Worm (Caenorhabditis elegans) whole organism, young adult: ENCODE measurements around the gene ZK1010.2.

Source experiments
- B0019.2 ChIP-seq: fragments of 200-800 bp; sonication (Bioruptor generic); conservative IDR thresholded peaks from 2 replicates; pipeline ENCODE4 v1.3.6; 2022; ENCODE audit warnings: missing genetic modification reagents, missing genetic modification characterization, missing compliant biosample characterization
- B0261.1 ChIP-seq: sonication (generic microtip); optimal IDR thresholded peaks from 2 replicates; lab custom pipeline; 2016; ENCODE audit warnings: mild to moderate bottlenecking, missing genetic modification characterization, moderate library complexity, missing compliant biosample characterization
- F55B11.4 ChIP-seq: sonication (generic microtip); optimal IDR thresholded peaks from 2 replicates; lab custom pipeline; 2016; ENCODE audit warnings: missing compliant biosample characterization, missing genetic modification characterization, borderline replicate concordance; ENCODE audit not compliant: insufficient read depth
- F57A8.1 ChIP-seq: fragments of 200-800 bp; sonication (Bioruptor generic); optimal IDR thresholded peaks from 2 replicates; lab custom pipeline; 2018; ENCODE audit warnings: mild to moderate bottlenecking, missing genetic modification characterization, moderate library complexity, missing compliant biosample characterization
- Y53F4B.3 ChIP-seq: fragments of 200-800 bp; sonication (Bioruptor generic); IDR thresholded peaks from 2 replicates; pipeline ENCODE4 v1.3.6; 2022; ENCODE audit warnings: missing genetic modification reagents, missing genetic modification characterization, missing compliant biosample characterization
- Y56A3A.18 ChIP-seq: fragments of 200-800 bp; sonication (Bioruptor generic); IDR thresholded peaks from 2 replicates; pipeline ENCODE4 v1.3.6; 2022; ENCODE audit warnings: missing genetic modification reagents, missing genetic modification characterization, missing compliant biosample characterization
- Y67H2A.10 ChIP-seq: fragments of 200-800 bp; sonication (Bioruptor generic); conservative IDR thresholded peaks from 2 replicates; pipeline ENCODE4 v1.3.6; 2022; ENCODE audit warnings: missing genetic modification reagents, missing genetic modification characterization, missing compliant biosample characterization
- Y79H2A.3 ChIP-seq: fragments of 200-800 bp; sonication (Bioruptor generic); conservative IDR thresholded peaks from 2 replicates; pipeline ENCODE4 v1.3.6; 2022; ENCODE audit warnings: missing genetic modification reagents, missing genetic modification characterization, missing compliant biosample characterization
- akir-1 ChIP-seq: fragments of 200-800 bp; sonication (Bioruptor generic); optimal IDR thresholded peaks from 2 replicates; lab custom pipeline; 2018; ENCODE audit warnings: mild to moderate bottlenecking, missing genetic modification characterization, moderate library complexity, missing compliant biosample characterization
- atf-7 ChIP-seq: sonication (generic microtip); optimal IDR thresholded peaks from 2 replicates; lab custom pipeline; 2017; ENCODE audit warnings: mild to moderate bottlenecking, missing genetic modification characterization, missing compliant biosample characterization
- athp-1 ChIP-seq: sonication (generic microtip); optimal IDR thresholded peaks from 2 replicates; lab custom pipeline; 2017; ENCODE audit warnings: mild to moderate bottlenecking, missing genetic modification characterization, missing compliant biosample characterization
- attf-5 ChIP-seq: fragments of 200-800 bp; sonication (Bioruptor generic); optimal IDR thresholded peaks from 2 replicates; lab custom pipeline; 2018; ENCODE audit warnings: mild to moderate bottlenecking, missing genetic modification characterization, missing compliant biosample characterization
- bed-2 ChIP-seq: fragments of 200-800 bp; sonication (Bioruptor generic); IDR thresholded peaks from 2 replicates; pipeline ENCODE4 v1.3.6; 2022; ENCODE audit warnings: missing genetic modification reagents, missing genetic modification characterization, missing compliant biosample characterization
- cebp-1 ChIP-seq, 2 experiments: fragments of 200-800 bp in 1 of 2; sonication (Bioruptor generic) in 1 of 2; sonication (generic microtip) in 1 of 2; IDR thresholded peaks in 1 of 2; optimal IDR thresholded peaks in 1 of 2; 2 replicates each; pipeline versions ENCODE4 v1.3.6 to Lab custom; 2017 to 2022; ENCODE audit warnings: missing compliant biosample characterization in 2 of 2, missing genetic modification characterization in 2 of 2, mild to moderate bottlenecking in 1 of 2, missing genetic modification reagents in 1 of 2, moderate library complexity in 1 of 2
- cebp-2 ChIP-seq: fragments of 200-800 bp; sonication (Bioruptor generic); IDR thresholded peaks from 2 replicates; pipeline ENCODE4 v1.3.6; 2022; ENCODE audit warnings: missing genetic modification characterization, missing compliant biosample characterization
- ceh-27 ChIP-seq: fragments of 200-800 bp; sonication (Bioruptor generic); optimal IDR thresholded peaks from 2 replicates; lab custom pipeline; 2018; ENCODE audit warnings: mild to moderate bottlenecking, missing genetic modification characterization, moderate library complexity, missing compliant biosample characterization
- ceh-40 ChIP-seq: fragments of 200-800 bp; sonication (Bioruptor generic); IDR thresholded peaks from 2 replicates; pipeline ENCODE4 v1.3.6; 2022; ENCODE audit warnings: missing genetic modification characterization, missing compliant biosample characterization
- ceh-58 ChIP-seq: fragments of 200-800 bp; sonication (Bioruptor generic); IDR thresholded peaks from 2 replicates; pipeline ENCODE4 v1.3.6; 2022; ENCODE audit warnings: missing genetic modification characterization, missing compliant biosample characterization
- ceh-79 ChIP-seq: sonication (generic microtip); optimal IDR thresholded peaks from 2 replicates; lab custom pipeline; 2017; ENCODE audit warnings: mild to moderate bottlenecking, missing genetic modification characterization, missing compliant biosample characterization
- ceh-91 ChIP-seq: fragments of 200-800 bp; sonication (Bioruptor generic); IDR thresholded peaks from 2 replicates; pipeline ENCODE4 v1.3.6; 2022; ENCODE audit warnings: missing genetic modification reagents, missing genetic modification characterization, missing compliant biosample characterization
- dox-1 ChIP-seq: fragments of 200-800 bp; sonication (Bioruptor generic); IDR thresholded peaks from 2 replicates; pipeline ENCODE4 v1.3.6; 2022; ENCODE audit warnings: missing genetic modification reagents, missing genetic modification characterization, missing compliant biosample characterization
- efl-1 ChIP-seq: fragments of 150-350 bp; optimal IDR thresholded peaks from 2 replicates; lab custom pipeline; 2014; ENCODE audit warnings: missing biosample characterization, missing genetic modification reagents, missing genetic modification characterization
- egl-44 ChIP-seq: fragments of 200-800 bp; sonication (Bioruptor generic); IDR thresholded peaks from 2 replicates; pipeline ENCODE4 v1.3.6; 2022; ENCODE audit warnings: missing genetic modification reagents, missing genetic modification characterization, missing compliant biosample characterization
- ekl-4 ChIP-seq: fragments of 200-800 bp; sonication (Bioruptor generic); IDR thresholded peaks from 2 replicates; pipeline ENCODE4 v1.3.6; 2022; ENCODE audit warnings: missing genetic modification reagents, missing genetic modification characterization, missing compliant biosample characterization
- ets-4 ChIP-seq: fragments of 200-800 bp; sonication (Bioruptor generic); optimal IDR thresholded peaks from 2 replicates; lab custom pipeline; 2018; ENCODE audit warnings: mild to moderate bottlenecking, missing genetic modification characterization, missing compliant biosample characterization
- fkh-3 ChIP-seq: sonication (generic microtip); optimal IDR thresholded peaks from 2 replicates; lab custom pipeline; 2016; ENCODE audit warnings: mild to moderate bottlenecking, missing genetic modification characterization, missing compliant biosample characterization
- him-1 ChIP-seq: sonication (generic microtip); optimal IDR thresholded peaks from 2 replicates; lab custom pipeline; 2016; ENCODE audit warnings: missing genotype, missing genetic modification reagents, missing genetic modification characterization, missing compliant biosample characterization
- hlh-12 ChIP-seq: sonication (generic microtip); optimal IDR thresholded peaks from 2 replicates; lab custom pipeline; 2016; ENCODE audit warnings: missing genetic modification characterization, missing compliant biosample characterization
- hlh-26 ChIP-seq: fragments of 200-800 bp; sonication (Bioruptor generic); conservative IDR thresholded peaks from 2 replicates; pipeline ENCODE4 v1.3.6; 2022; ENCODE audit warnings: missing genetic modification reagents, missing genetic modification characterization, missing compliant biosample characterization
- hmg-20 ChIP-seq: fragments of 200-800 bp; sonication (Bioruptor generic); IDR thresholded peaks from 2 replicates; pipeline ENCODE4 v1.3.6; 2022; ENCODE audit warnings: missing genetic modification reagents, missing genetic modification characterization, missing compliant biosample characterization
- let-526 ChIP-seq: fragments of 200-800 bp; sonication (Bioruptor generic); IDR thresholded peaks from 2 replicates; pipeline ENCODE4 v1.3.6; 2022; ENCODE audit warnings: missing genetic modification reagents, missing genetic modification characterization, missing compliant biosample characterization
- lin-40 ChIP-seq: sonication (generic microtip); optimal IDR thresholded peaks from 2 replicates; lab custom pipeline; 2016; ENCODE audit warnings: missing genetic modification characterization, mild to moderate bottlenecking, missing compliant biosample characterization, missing genotype, missing genetic modification reagents
- lir-1 ChIP-seq: fragments of 200-800 bp; sonication (Bioruptor generic); conservative IDR thresholded peaks from 2 replicates; pipeline ENCODE4 v1.3.6; 2022; ENCODE audit warnings: missing genetic modification reagents, missing genetic modification characterization, missing compliant biosample characterization
- madf-10 ChIP-seq: sonication (generic microtip); optimal IDR thresholded peaks from 2 replicates; lab custom pipeline; 2016; ENCODE audit warnings: mild to moderate bottlenecking, missing genetic modification characterization, missing compliant biosample characterization
- madf-8 ChIP-seq: fragments of 200-800 bp; sonication (Bioruptor generic); conservative IDR thresholded peaks from 2 replicates; pipeline ENCODE4 v1.3.6; 2022; ENCODE audit warnings: missing genetic modification reagents, missing genetic modification characterization, missing compliant biosample characterization
- mxl-1 ChIP-seq: sonication (generic microtip); optimal IDR thresholded peaks from 2 replicates; lab custom pipeline; 2016; ENCODE audit warnings: missing genetic modification characterization, missing compliant biosample characterization
- nfya-2 ChIP-seq: fragments of 200-800 bp; sonication (Bioruptor generic); IDR thresholded peaks from 2 replicates; pipeline ENCODE4 v1.3.6; 2022; ENCODE audit warnings: missing genetic modification reagents, missing genetic modification characterization, missing compliant biosample characterization
- nhr-90 ChIP-seq: sonication (generic microtip); optimal IDR thresholded peaks from 2 replicates; lab custom pipeline; 2016; ENCODE audit warnings: missing genotype, mild to moderate bottlenecking, missing genetic modification characterization, missing compliant biosample characterization
- pha-4 ChIP-seq: fragments of 150-350 bp; sonication (generic microtip); optimal IDR thresholded peaks from 2 replicates; lab custom pipeline; 2014; ENCODE audit warnings: missing biosample characterization, missing genetic modification reagents, missing genetic modification characterization
- sdz-38 ChIP-seq: sonication (generic microtip); optimal IDR thresholded peaks from 2 replicates; lab custom pipeline; 2016; ENCODE audit warnings: missing genotype, missing genetic modification characterization, missing compliant biosample characterization
- snpc-1.1 ChIP-seq: sonication (generic microtip); optimal IDR thresholded peaks from 2 replicates; lab custom pipeline; 2017; ENCODE audit warnings: missing genetic modification characterization, mild to moderate bottlenecking, missing compliant biosample characterization, antibody characterized with exemption, moderate library complexity, missing genotype, missing genetic modification reagents; ENCODE audit not compliant: insufficient read depth
- snpc-3.4 ChIP-seq: sonication (generic microtip); optimal IDR thresholded peaks from 2 replicates; lab custom pipeline; 2017; ENCODE audit warnings: missing genetic modification characterization, mild to moderate bottlenecking, missing compliant biosample characterization, antibody characterized with exemption, moderate library complexity, missing genotype, missing genetic modification reagents
- sptf-2 ChIP-seq: fragments of 200-800 bp; sonication (Bioruptor generic); optimal IDR thresholded peaks from 2 replicates; lab custom pipeline; 2018; ENCODE audit warnings: mild to moderate bottlenecking, missing genetic modification characterization, missing compliant biosample characterization
- unc-130 ChIP-seq: sonication (generic microtip); optimal IDR thresholded peaks from 2 replicates; lab custom pipeline; 2016; ENCODE audit warnings: missing genetic modification reagents, missing genetic modification characterization, missing compliant biosample characterization
- unc-62 ChIP-seq: fragments of 150-350 bp; optimal IDR thresholded peaks from 2 replicates; lab custom pipeline; 2014; ENCODE audit warnings: missing biosample characterization, missing genetic modification reagents, missing genetic modification characterization
- zfh-2 ChIP-seq: fragments of 200-800 bp; sonication (Bioruptor generic); conservative IDR thresholded peaks from 2 replicates; pipeline ENCODE4 v1.3.6; 2022; ENCODE audit warnings: missing genetic modification reagents, missing genetic modification characterization, missing compliant biosample characterization
- ztf-18 ChIP-seq: sonication (generic microtip); optimal IDR thresholded peaks from 2 replicates; lab custom pipeline; 2016; ENCODE audit warnings: missing genotype, mild to moderate bottlenecking, missing genetic modification characterization, missing compliant biosample characterization
- ztf-22 ChIP-seq: fragments of 200-800 bp; sonication (Bioruptor generic); optimal IDR thresholded peaks from 2 replicates; lab custom pipeline; 2018; ENCODE audit warnings: mild to moderate bottlenecking, missing genetic modification characterization, moderate library complexity, missing compliant biosample characterization

The ZK1010.2 gene

ce11 chrIII:12931786-12932427, 45.8 kb downstream of the ZK1010.2 start, which contains the start of gene rbm-7 (continued):
- no peak for TF ChIP-seq akir-1 (GFP tag; lab: Kevin White, UChicago)
- no peak for TF ChIP-seq atf-7 (tag; lab: Kevin White, UChicago)
- no peak for TF ChIP-seq egl-44 (GFP tag; lab: Robert Waterston, UW)
- TF ChIP-seq fkh-3 (tag; lab: Kevin White, UChicago), result no peak
- TF ChIP-seq ets-4, result no peak
- TF ChIP-seq madf-8 (GFP tag; lab: Robert Waterston, UW), result peak; percentile 25; the same call in 1 of the 2 replicates
- no peak for TF ChIP-seq unc-62
- no peak for TF ChIP-seq F55B11.4 (tag; lab: Kevin White, UChicago)
- TF ChIP-seq hlh-26, result no peak
- no peak for TF ChIP-seq him-1 (tag; lab: Kevin White, UChicago)
- no peak for TF ChIP-seq let-526 (GFP tag; lab: Robert Waterston, UW)
- peak; percentile 73 for TF ChIP-seq dox-1 (GFP tag; lab: Robert Waterston, UW)
- no peak for TF ChIP-seq unc-130 (GFP tag; lab: Kevin White, UChicago)
- no peak for TF ChIP-seq nhr-90 (tag; lab: Kevin White, UChicago)
- TF ChIP-seq ekl-4 (GFP tag; lab: Robert Waterston, UW), result no peak
- no peak for TF ChIP-seq attf-5 (GFP tag; lab: Kevin White, UChicago)
- no peak for TF ChIP-seq bed-2 (GFP tag; lab: Robert Waterston, UW)
- TF ChIP-seq ceh-27, result no peak
- TF ChIP-seq cebp-1 (GFP tag; IDR thresholded peaks at IDR 0.05; lab: Robert Waterston, UW), result no peak
- peak; percentile 68 for TF ChIP-seq cebp-1 (tag; optimal IDR thresholded peaks at IDR 0.05; lab: Kevin White, UChicago)
- no peak for TF ChIP-seq B0019.2 (GFP tag; lab: Robert Waterston, UW)
- no peak for TF ChIP-seq F57A8.1 (GFP tag; lab: Kevin White, UChicago)
- no peak for TF ChIP-seq mxl-1 (tag; lab: Kevin White, UChicago)
- no peak for TF ChIP-seq ceh-58 (GFP tag; lab: Robert Waterston, UW)
- TF ChIP-seq madf-10, result no peak
- no peak for TF ChIP-seq Y53F4B.3 (GFP tag; lab: Robert Waterston, UW)
- no peak for TF ChIP-seq Y56A3A.18 (GFP tag; lab: Robert Waterston, UW)
- no peak for TF ChIP-seq B0261.1 (tag; lab: Kevin White, UChicago)
- TF ChIP-seq ztf-22, result no peak
- TF ChIP-seq ceh-40, result no peak
- TF ChIP-seq snpc-1.1 (tag; lab: Kevin White, UChicago), result no peak
- TF ChIP-seq nfya-2 (GFP tag; lab: Robert Waterston, UW), result no peak
- no peak for TF ChIP-seq efl-1 (GFP tag; lab: Kevin White, UChicago)
- no peak for TF ChIP-seq pha-4 (tag; lab: Kevin White, UChicago)
- peak; percentile 75 for TF ChIP-seq lin-40 (tag; lab: Kevin White, UChicago)
- TF ChIP-seq ztf-18 (tag; lab: Kevin White, UChicago), result peak; percentile 94
- no peak for TF ChIP-seq cebp-2 (GFP tag; lab: Robert Waterston, UW)
- TF ChIP-seq hlh-12, result no peak
- TF ChIP-seq ceh-91, result no peak
- no peak for TF ChIP-seq hmg-20 (GFP tag; lab: Robert Waterston, UW)
- no peak for TF ChIP-seq snpc-3.4 (tag; lab: Kevin White, UChicago)
- TF ChIP-seq athp-1 (tag; lab: Kevin White, UChicago), result no peak
- TF ChIP-seq sptf-2 (GFP tag; lab: Kevin White, UChicago), result no peak
- TF ChIP-seq zfh-2 (GFP tag; lab: Robert Waterston, UW), result no peak
- TF ChIP-seq lir-1, result no peak
- no peak for TF ChIP-seq sdz-38 (tag; lab: Kevin White, UChicago)
- no peak for TF ChIP-seq Y67H2A.10 (GFP tag; lab: Robert Waterston, UW)
- no peak for TF ChIP-seq Y79H2A.3 (GFP tag; lab: Robert Waterston, UW)
- no peak for TF ChIP-seq ceh-79 (tag; lab: Kevin White, UChicago)
